Fruit fly (Drosophila melanogaster): ENCODE data around the gene kin17.

dm6 chr3L:20385006-20385405 is 28.4 kb downstream of the kin17 start:
- TF ChIP-seq CG8478 (optimal IDR thresholded peaks at IDR 0.05) (no peak), CTCF (optimal IDR thresholded peaks at IDR 0.05) (no peak)

All from S2 (cell line).